Fruit fly (Drosophila melanogaster): ENCODE results near the gene CG8043.

Gene CG8043

dm6 chr3R:8659200-8659897, 17.4 kb upstream of the CG8043 start (continued):
- TF ChIP-seq hkb (optimal IDR thresholded peaks at IDR 0.05): no peak
- peak; percentile 40; the same call in 1 of the 2 replicates for TF ChIP-seq hkb (GFP tag; IDR thresholded peaks at IDR 0.05)
- TF ChIP-seq CG12391 (tag; optimal IDR thresholded peaks at IDR 0.05): peak; percentile 60
- TF ChIP-seq CG3847 (GFP tag; IDR thresholded peaks at IDR 0.05): peak; percentile 50
- no peak for TF ChIP-seq E2f1 (GFP tag; IDR thresholded peaks at IDR 0.05)
- peak; percentile 50 for TF ChIP-seq CG18619 (GFP tag; optimal IDR thresholded peaks at IDR 0.05)
- peak; percentile 38 for TF ChIP-seq CG10267 (tag; optimal IDR thresholded peaks at IDR 0.05)
- no peak for TF ChIP-seq C15 (GFP tag; IDR thresholded peaks at IDR 0.05)
- no peak for TF ChIP-seq CG11696 (GFP tag; IDR thresholded peaks at IDR 0.05)
- TF ChIP-seq Elba2 (GFP tag; optimal IDR thresholded peaks at IDR 0.05): peak; percentile 78
- no peak for TF ChIP-seq CG6791 (GFP tag; IDR thresholded peaks at IDR 0.05; ENCODE audit: partially characterized antibody)
- peak; percentile 78 for TF ChIP-seq lab (GFP tag; optimal IDR thresholded peaks at IDR 0.05)
- TF ChIP-seq MBD-R2 (GFP tag; IDR thresholded peaks at IDR 0.05): peak; percentile 41; the same call in 1 of the 2 replicates
- TF ChIP-seq CG6175 (GFP tag; IDR thresholded peaks at IDR 0.05): peak; percentile 62; the same call in 1 of the 3 replicates
- TF ChIP-seq sima (GFP tag; optimal IDR thresholded peaks at IDR 0.05): no peak
- peak; percentile 5 for TF ChIP-seq luna (GFP tag; optimal IDR thresholded peaks at IDR 0.05)
- TF ChIP-seq CG10274 (GFP tag; optimal IDR thresholded peaks at IDR 0.05): peak; percentile 17
- TF ChIP-seq CG8478 (optimal IDR thresholded peaks at IDR 0.05): peak; percentile 81
- TF ChIP-seq CG8089 (GFP tag; optimal IDR thresholded peaks at IDR 0.05): peak; percentile 30
- peak; percentile 71 for TF ChIP-seq CG32532 (GFP tag; IDR thresholded peaks at IDR 0.05)
- TF ChIP-seq CG11695 (GFP tag; IDR thresholded peaks at IDR 0.05): peak; percentile 58; the same call in 2 of the 3 replicates
- TF ChIP-seq D19B (GFP tag; optimal IDR thresholded peaks at IDR 0.05): peak; percentile 34
- TF ChIP-seq cg (GFP tag; optimal IDR thresholded peaks at IDR 0.05): peak; percentile 96
- peak; percentile 72 for TF ChIP-seq chm (GFP tag; IDR thresholded peaks at IDR 0.05)
- peak; percentile 55 for TF ChIP-seq phol (tag; optimal IDR thresholded peaks at IDR 0.05)
- TF ChIP-seq h (optimal IDR thresholded peaks at IDR 0.05): no peak
- TF ChIP-seq ewg (GFP tag; optimal IDR thresholded peaks at IDR 0.05): peak; percentile 7
- peak; percentile 72 for TF ChIP-seq CG15269 (tag; optimal IDR thresholded peaks at IDR 0.05)
- TF ChIP-seq ap (GFP tag; IDR thresholded peaks at IDR 0.05): no peak
- peak; percentile 32 for TF ChIP-seq maf-S (GFP tag; optimal IDR thresholded peaks at IDR 0.05)
- TF ChIP-seq ash1 (GFP tag; optimal IDR thresholded peaks at IDR 0.05): peak; percentile 17
- no peak for TF ChIP-seq prd (optimal IDR thresholded peaks at IDR 0.05)
- peak; percentile 52; the same call in 2 of the 3 replicates for TF ChIP-seq prd (GFP tag; IDR thresholded peaks at IDR 0.05)
- TF ChIP-seq unpg (GFP tag; optimal IDR thresholded peaks at IDR 0.05): peak; percentile 58
- peak; percentile 52 for TF ChIP-seq CG17359 (tag; optimal IDR thresholded peaks at IDR 0.05)
- no peak for TF ChIP-seq CG7271 (tag; optimal IDR thresholded peaks at IDR 0.05)
- peak; percentile 77 for TF ChIP-seq CG18599 (GFP tag; optimal IDR thresholded peaks at IDR 0.05)
- TF ChIP-seq CG7928 (GFP tag; optimal IDR thresholded peaks at IDR 0.05): no peak
- peak; percentile 7 for TF ChIP-seq pum (GFP tag; optimal IDR thresholded peaks at IDR 0.05)
- TF ChIP-seq CG34224 (GFP tag; IDR thresholded peaks at IDR 0.05; ENCODE audit: partially characterized antibody): no peak
- TF ChIP-seq sisA (GFP tag; IDR thresholded peaks at IDR 0.05): peak; percentile 40
- TF ChIP-seq pho (GFP tag; optimal IDR thresholded peaks at IDR 0.05): peak; percentile 71
- TF ChIP-seq CG9609 (GFP tag; optimal IDR thresholded peaks at IDR 0.05): peak; percentile 48
- TF ChIP-seq ham (GFP tag; IDR thresholded peaks at IDR 0.05): no peak
- no peak for TF ChIP-seq pb (GFP tag; optimal IDR thresholded peaks at IDR 0.05)
- peak; percentile 59 for TF ChIP-seq sug (tag; optimal IDR thresholded peaks at IDR 0.05)
- TF ChIP-seq tup (GFP tag; optimal IDR thresholded peaks at IDR 0.05): no peak
- TF ChIP-seq oc (tag; optimal IDR thresholded peaks at IDR 0.05): peak; percentile 73
- peak; percentile 21; the same call in 2 of the 4 replicates for TF ChIP-seq chinmo (GFP tag; IDR thresholded peaks at IDR 0.05; ENCODE audit: partially characterized antibody)
- TF ChIP-seq mam (GFP tag; optimal IDR thresholded peaks at IDR 0.05): peak; percentile 55
- peak; percentile 75 for TF ChIP-seq Meics (GFP tag; optimal IDR thresholded peaks at IDR 0.05)
